Worm (Caenorhabditis elegans): ENCODE measurements around the gene nmur-2.
A peak's percentile ranks its signal among the peaks of the same experiment; 100 is the strongest.

The nmur-2 gene

ce11 chrII:162182-162581 is 37.4 kb upstream of the nmur-2 start, which contains the start of gene etr-1:
TSS of gene etr-1 (plus strand) at chrII:162374.
- TF ChIP-seq skn-1 (tag; optimal IDR thresholded peaks at IDR 0.05) (no peak), ceh-8 (GFP tag; optimal IDR thresholded peaks at IDR 0.05) (no peak), snu-23 (GFP tag; optimal IDR thresholded peaks at IDR 0.05) (peak; percentile 5), dsc-1 (tag; optimal IDR thresholded peaks at IDR 0.05) (no peak), aha-1 (tag; optimal IDR thresholded peaks at IDR 0.05) (no peak), pag-3 (tag; optimal IDR thresholded peaks at IDR 0.05; ENCODE audit: borderline replicate concordance, insufficient read depth) (no peak), ztf-4 (tag; optimal IDR thresholded peaks at IDR 0.05) (no peak), fkh-10 (GFP tag; optimal IDR thresholded peaks at IDR 0.05) (no peak), elt-2 (tag; optimal IDR thresholded peaks at IDR 0.05) (peak; percentile 94), nhr-12 (tag; optimal IDR thresholded peaks at IDR 0.05) (no peak), nhr-47 (tag; optimal IDR thresholded peaks at IDR 0.05) (no peak), nhr-76 (tag; optimal IDR thresholded peaks at IDR 0.05) (no peak), blmp-1 (tag; optimal IDR thresholded peaks at IDR 0.05) (peak; percentile 73), hlh-17 (GFP tag; optimal IDR thresholded peaks at IDR 0.05; ENCODE audit: borderline replicate concordance) (no peak), lir-3 (tag; optimal IDR thresholded peaks at IDR 0.05; ENCODE audit: poor library complexity) (no peak), jun-1 (tag; optimal IDR thresholded peaks at IDR 0.05) (peak; percentile 55), irx-1 (tag; optimal IDR thresholded peaks at IDR 0.05) (no peak), nhr-90 (tag; optimal IDR thresholded peaks at IDR 0.05; ENCODE audit: poor library complexity) (peak; percentile 16), nhr-84 (tag; optimal IDR thresholded peaks at IDR 0.05) (no peak), snpc-4 (tag; optimal IDR thresholded peaks at IDR 0.05) (no peak), tlp-1 (tag; optimal IDR thresholded peaks at IDR 0.05) (peak; percentile 26), F16B12.6 (tag; optimal IDR thresholded peaks at IDR 0.05) (no peak), fkh-8 (tag; optimal IDR thresholded peaks at IDR 0.05) (no peak), fos-1 (tag; optimal IDR thresholded peaks at IDR 0.05) (no peak), elt-3 (tag; optimal IDR thresholded peaks at IDR 0.05) (peak; percentile 21 to 96 (median 79)), mab-9 (GFP tag; IDR thresholded peaks at IDR 0.05) (no peak), nhr-71 (tag; optimal IDR thresholded peaks at IDR 0.05) (peak; percentile 36), lin-13 (GFP tag; optimal IDR thresholded peaks at IDR 0.05) (no peak), mef-2 (tag; optimal IDR thresholded peaks at IDR 0.05) (no peak), unc-62 (GFP tag; optimal IDR thresholded peaks at IDR 0.05) (no peak), ces-1 (GFP tag; optimal IDR thresholded peaks at IDR 0.05) (no peak), mdl-1 (tag; optimal IDR thresholded peaks at IDR 0.05) (peak in 1 of 2 experiments; percentile 44), C04F5.9 (tag; optimal IDR thresholded peaks at IDR 0.05) (no peak), alr-1 (tag; optimal IDR thresholded peaks at IDR 0.05; ENCODE audit: borderline replicate concordance) (no peak), fkh-4 (tag; optimal IDR thresholded peaks at IDR 0.05; ENCODE audit: borderline replicate concordance) (no peak), nhr-77 (tag; optimal IDR thresholded peaks at IDR 0.05) (no peak), isw-1 (GFP tag; IDR thresholded peaks at IDR 0.05) (no peak), hlh-4 (tag; optimal IDR thresholded peaks at IDR 0.05) (no peak), unc-130 (tag; optimal IDR thresholded peaks at IDR 0.05) (peak; percentile 25), rnt-1 (tag; optimal IDR thresholded peaks at IDR 0.05) (no peak), hpl-2 (GFP tag; optimal IDR thresholded peaks at IDR 0.05) (no peak), pax-3 (tag; optimal IDR thresholded peaks at IDR 0.05) (no peak), efl-3 (GFP tag; optimal IDR thresholded peaks at IDR 0.05) (no peak), egl-27 (tag; optimal IDR thresholded peaks at IDR 0.05) (no peak), sox-4 (tag; optimal IDR thresholded peaks at IDR 0.05) (no peak), nhr-28 (tag; optimal IDR thresholded peaks at IDR 0.05) (no peak), ceh-90 (tag; optimal IDR thresholded peaks at IDR 0.05) (no peak), lsy-2 (tag; optimal IDR thresholded peaks at IDR 0.05) (peak in 1 of 2 experiments; percentile 27), ceh-63 (GFP tag; optimal IDR thresholded peaks at IDR 0.05) (no peak), zip-4 (GFP tag; optimal IDR thresholded peaks at IDR 0.05) (no peak), nhr-237 (tag; optimal IDR thresholded peaks at IDR 0.05) (no peak), ama-1 (optimal IDR thresholded peaks at IDR 0.05) (no peak), ceh-82 (tag; optimal IDR thresholded peaks at IDR 0.05) (no peak)

Data from whole organism, L1 larva.